Fruit fly (Drosophila melanogaster) whole organism, pupa: ENCODE data around the gene CG3625.

Experiments
- CG10348 ChIP-seq: fragments of 200-800 bp; sonication (Bioruptor generic); IDR thresholded peaks from 2 replicates; pipeline ENCODE4 v1.3.6; 2022; ENCODE audit warnings: missing biosample characterization, missing genetic modification characterization
- CG12605 ChIP-seq: fragments of 200-800 bp; sonication (Bioruptor generic); IDR thresholded peaks from 2 replicates; pipeline ENCODE4 v1.3.6; 2022; ENCODE audit warnings: missing biosample characterization, missing genetic modification characterization
- CG13204 ChIP-seq: fragments of 200-800 bp; sonication (Bioruptor generic); optimal IDR thresholded peaks from 2 replicates; lab custom pipeline; 2018; ENCODE audit warnings: missing biosample characterization, mild to moderate bottlenecking, missing genetic modification characterization, moderate library complexity
- CG14655 ChIP-seq: fragments of 200-800 bp; sonication (Bioruptor generic); optimal IDR thresholded peaks from 3 replicates; lab custom pipeline; 2017; ENCODE audit warnings: mild to moderate bottlenecking, missing biosample characterization, missing genetic modification reagents, missing genetic modification characterization
- CG15710 ChIP-seq: fragments of 200-800 bp; sonication (Bioruptor generic); optimal IDR thresholded peaks from 2 replicates; lab custom pipeline; 2018; ENCODE audit warnings: missing biosample characterization, mild to moderate bottlenecking, missing genetic modification characterization, moderate library complexity
- CG17806 ChIP-seq: fragments of 200-800 bp; sonication (Bioruptor generic); optimal IDR thresholded peaks from 2 replicates; lab custom pipeline; 2018; ENCODE audit warnings: missing biosample characterization, mild to moderate bottlenecking, missing genetic modification characterization, moderate library complexity
- CG32121 ChIP-seq: fragments of 200-800 bp; sonication (Bioruptor generic); IDR thresholded peaks from 2 replicates; pipeline ENCODE4 v1.3.6; 2022; ENCODE audit warnings: missing biosample characterization, missing genetic modification characterization
- CG34367 ChIP-seq: fragments of 200-800 bp; sonication (Bioruptor generic); optimal IDR thresholded peaks from 2 replicates; lab custom pipeline; 2018; ENCODE audit warnings: missing biosample characterization, mild to moderate bottlenecking, missing genetic modification characterization
- CG4496 ChIP-seq: fragments of 200-800 bp; sonication (Bioruptor generic); IDR thresholded peaks from 3 replicates; pipeline ENCODE4 v1.3.6; 2022; ENCODE audit warnings: missing biosample characterization, missing genetic modification characterization
- CG8159 ChIP-seq: fragments of 200-800 bp; sonication (Bioruptor generic); optimal IDR thresholded peaks from 3 replicates; lab custom pipeline; 2018; ENCODE audit warnings: missing biosample characterization, mild to moderate bottlenecking, missing genetic modification characterization, moderate library complexity
- CG8301 ChIP-seq: fragments of 200-800 bp; sonication (Bioruptor generic); optimal IDR thresholded peaks from 2 replicates; lab custom pipeline; 2018; ENCODE audit warnings: missing biosample characterization, mild to moderate bottlenecking, missing genetic modification characterization
- CG9948 ChIP-seq: fragments of 200-800 bp; sonication (Bioruptor generic); optimal IDR thresholded peaks from 2 replicates; lab custom pipeline; 2018; ENCODE audit warnings: missing biosample characterization, mild to moderate bottlenecking, missing genetic modification characterization, moderate library complexity
- D1 ChIP-seq: fragments of 200-800 bp; sonication (Bioruptor generic); optimal IDR thresholded peaks from 2 replicates; lab custom pipeline; 2018; ENCODE audit warnings: missing biosample characterization, mild to moderate bottlenecking, missing genetic modification characterization, moderate library complexity
- EcR ChIP-seq: fragments of 200-800 bp; sonication (Bioruptor generic); optimal IDR thresholded peaks from 3 replicates; lab custom pipeline; 2019; ENCODE audit warnings: missing biosample characterization, missing genetic modification characterization, mild to moderate bottlenecking, moderate library complexity, missing genetic modification reagents
- Ets98B ChIP-seq: fragments of 200-800 bp; sonication (Bioruptor generic); IDR thresholded peaks from 2 replicates; pipeline ENCODE4 v1.3.6; 2022; ENCODE audit warnings: missing biosample characterization, missing genetic modification characterization
- Pif1A ChIP-seq: fragments of 200-800 bp; sonication (Bioruptor generic); optimal IDR thresholded peaks from 3 replicates; lab custom pipeline; 2016; ENCODE audit warnings: missing biosample characterization, missing genetic modification characterization
- Pif1B ChIP-seq: fragments of 200-800 bp; sonication (Bioruptor generic); optimal IDR thresholded peaks from 3 replicates; lab custom pipeline; 2016; ENCODE audit warnings: missing biosample characterization, missing genetic modification characterization
- Snoo ChIP-seq: fragments of 200-800 bp; sonication (Bioruptor generic); optimal IDR thresholded peaks from 3 replicates; lab custom pipeline; 2017; ENCODE audit warnings: missing biosample characterization, mild to moderate bottlenecking, missing genetic modification characterization, inconsistent platforms
- fd96Ca ChIP-seq: fragments of 200-800 bp; sonication (Bioruptor generic); IDR thresholded peaks from 3 replicates; pipeline ENCODE4 v1.3.6; 2022; ENCODE audit warnings: missing biosample characterization, missing genetic modification characterization
- gl ChIP-seq: fragments of 200-800 bp; sonication (Bioruptor generic); optimal IDR thresholded peaks from 2 replicates; lab custom pipeline; 2018; ENCODE audit warnings: missing biosample characterization, mild to moderate bottlenecking, missing genetic modification characterization
- rn ChIP-seq: fragments of 200-800 bp; sonication (Bioruptor generic); IDR thresholded peaks from 2 replicates; pipeline ENCODE4 v1.3.6; 2022; ENCODE audit warnings: missing biosample characterization, missing genetic modification characterization

Gene CG3625

dm6 chr2L:252174-252573, 39.4 kb downstream of the CG3625 start, which contains the start of gene Rpp30:
Rpp30 (minus strand) TSS chr2L:252373.
- TF ChIP-seq CG8159 (tag; lab: Kevin White, UChicago) = no peak
- TF ChIP-seq rn (GFP tag; lab: Robert Waterston, UW) = no peak

DNA sequence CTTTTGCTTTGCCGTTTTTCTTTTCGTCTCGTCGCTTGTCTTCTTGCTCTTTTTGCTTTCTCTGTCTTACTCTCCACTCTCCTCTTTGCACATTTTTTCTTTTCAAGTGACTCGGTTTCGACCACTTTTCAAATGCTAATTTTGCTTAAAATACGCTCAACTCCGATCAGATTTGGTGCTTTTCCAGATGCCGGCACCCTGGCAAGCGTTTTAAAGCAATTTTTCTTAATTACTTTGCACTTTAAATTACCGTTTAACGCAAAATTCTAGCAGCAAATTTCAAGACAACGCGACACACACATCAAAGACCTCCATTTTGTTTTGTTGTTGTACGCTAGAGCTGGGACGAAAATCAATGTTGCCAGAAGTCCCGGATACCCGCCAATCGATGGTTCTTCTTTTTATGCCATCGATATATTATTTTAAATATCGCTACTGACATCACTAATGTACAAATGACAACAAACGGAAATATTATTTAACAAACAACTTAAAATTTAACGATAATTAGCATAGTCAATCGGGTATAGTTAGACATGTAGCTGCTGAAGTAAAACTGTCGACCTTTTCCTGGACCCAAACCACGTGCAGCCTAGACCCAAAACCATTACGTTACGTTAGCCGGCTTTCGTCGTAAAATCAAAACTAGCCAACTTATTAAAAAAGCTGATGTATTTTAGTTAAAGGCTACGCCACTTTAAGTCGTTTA, 40.9 kb downstream of the CG3625 start, which contains the start of gene kis:
Gene kis, minus strand, starts transcription at position 317 of the 709 bp plus-strand sequence.
- TF ChIP-seq rn (GFP tag; lab: Robert Waterston, UW) (no peak), Pif1B (GFP tag; lab: Kevin White, UChicago) (no peak), fd96Ca (GFP tag; lab: Robert Waterston, UW) (no peak; the same call in 2 of the 3 replicates), CG15710 (tag; lab: Kevin White, UChicago) (peak; percentile 16), gl (peak; percentile 30), CG9948 (tag; lab: Kevin White, UChicago) (no peak), CG17806 (tag; lab: Kevin White, UChicago) (peak; percentile 1), Ets98B (GFP tag; lab: Robert Waterston, UW) (0 out of 2 replicates have a peak, but pooled peaks have one; percentile 10), EcR (GFP tag; lab: Kevin White, UChicago) (peak; percentile 55), CG14655 (GFP tag; lab: Kevin White, UChicago) (peak; percentile 28), CG8159 (tag; lab: Kevin White, UChicago) (peak; percentile 39)
- TF ChIP-seq, all 21 proteins: peak for 7

dm6 chr2L:249048-249825, 42.4 kb downstream of the CG3625 start:
- TF ChIP-seq CG32121 (GFP tag; lab: Robert Waterston, UW) (peak; percentile 41; the same call in 1 of the 2 replicates), D1 (tag; lab: Kevin White, UChicago) (no peak), rn (GFP tag; lab: Robert Waterston, UW) (peak; percentile 28; the same call in 1 of the 2 replicates), Snoo (tag; lab: Kevin White, UChicago) (no peak), CG34367 (tag; lab: Kevin White, UChicago) (peak; percentile 23), CG10348 (GFP tag; lab: Robert Waterston, UW) (no peak), gl (peak; percentile 38), CG4496 (GFP tag; lab: Robert Waterston, UW) (peak; percentile 68), CG8301 (tag; lab: Kevin White, UChicago) (peak; percentile 75), Pif1B (GFP tag; lab: Kevin White, UChicago) (peak; percentile 40), CG12605 (GFP tag; lab: Robert Waterston, UW) (peak; percentile 32), CG17806 (tag; lab: Kevin White, UChicago) (peak; percentile 40), fd96Ca (GFP tag; lab: Robert Waterston, UW) (peak; percentile 72), Pif1A (peak; percentile 76), CG8159 (tag; lab: Kevin White, UChicago) (peak; percentile 31), CG14655 (GFP tag; lab: Kevin White, UChicago) (peak; percentile 75), CG15710 (tag; lab: Kevin White, UChicago) (peak; percentile 16), CG9948 (tag; lab: Kevin White, UChicago) (peak; percentile 64), Ets98B (GFP tag; lab: Robert Waterston, UW) (peak; percentile 50), CG13204 (peak; percentile 81), EcR (GFP tag; lab: Kevin White, UChicago) (peak; percentile 82)

dm6 chr2L:248592-248991, 43.0 kb downstream of the CG3625 start:
- TF ChIP-seq CG14655 (GFP tag; lab: Kevin White, UChicago) = no peak
- no peak for TF ChIP-seq CG9948 (tag; lab: Kevin White, UChicago)
- no peak for TF ChIP-seq CG8301 (tag; lab: Kevin White, UChicago)
- no peak for TF ChIP-seq CG17806 (tag; lab: Kevin White, UChicago)
- no peak for TF ChIP-seq Snoo (tag; lab: Kevin White, UChicago)
- TF ChIP-seq CG32121 (GFP tag; lab: Robert Waterston, UW) = no peak
- TF ChIP-seq Pif1B (GFP tag; lab: Kevin White, UChicago) = no peak
- TF ChIP-seq CG34367 (tag; lab: Kevin White, UChicago) = no peak
- no peak for TF ChIP-seq EcR (GFP tag; lab: Kevin White, UChicago)
- TF ChIP-seq Ets98B (GFP tag; lab: Robert Waterston, UW) = no peak
- TF ChIP-seq CG15710 (tag; lab: Kevin White, UChicago) = no peak
- TF ChIP-seq rn (GFP tag; lab: Robert Waterston, UW) = no peak
- no peak for TF ChIP-seq D1 (tag; lab: Kevin White, UChicago)
- no peak for TF ChIP-seq Pif1A
- TF ChIP-seq CG12605 (GFP tag; lab: Robert Waterston, UW) = no peak
- no peak for TF ChIP-seq CG8159 (tag; lab: Kevin White, UChicago)
- no peak for TF ChIP-seq gl

- TF ChIP-seq CG10348 (GFP tag; lab: Robert Waterston, UW) (no peak), Pif1A (peak; percentile 55), CG15710 (tag; lab: Kevin White, UChicago) (peak; percentile 55), fd96Ca (GFP tag; lab: Robert Waterston, UW) (peak; percentile 35; the same call in 1 of the 3 replicates), CG32121 (GFP tag; lab: Robert Waterston, UW) (0 out of 2 replicates have a peak, but pooled peaks have one; percentile 32), rn (GFP tag; lab: Robert Waterston, UW) (no peak), Pif1B (GFP tag; lab: Kevin White, UChicago) (peak; percentile 77), gl (no peak), CG13204 (no peak), CG8159 (tag; lab: Kevin White, UChicago) (peak; percentile 77), D1 (tag; lab: Kevin White, UChicago) (peak; percentile 24), CG14655 (GFP tag; lab: Kevin White, UChicago) (peak; percentile 80), CG4496 (GFP tag; lab: Robert Waterston, UW) (peak; percentile 55), Ets98B (GFP tag; lab: Robert Waterston, UW) (peak; percentile 56; the same call in 1 of the 2 replicates), CG17806 (tag; lab: Kevin White, UChicago) (peak; percentile 46), CG34367 (tag; lab: Kevin White, UChicago) (peak; percentile 40), CG8301 (tag; lab: Kevin White, UChicago) (peak; percentile 53), EcR (GFP tag; lab: Kevin White, UChicago) (no peak), CG12605 (GFP tag; lab: Robert Waterston, UW) (no peak), Snoo (tag; lab: Kevin White, UChicago) (peak; percentile 70), CG9948 (tag; lab: Kevin White, UChicago) (peak; percentile 67)
Observed at dm6 chr2L:247845-248473, 43.6 kb downstream of the CG3625 start.
